Worm (Caenorhabditis elegans): Measurements from ENCODE around the gene F18G5.1.

F18G5.1 gene

DNA sequence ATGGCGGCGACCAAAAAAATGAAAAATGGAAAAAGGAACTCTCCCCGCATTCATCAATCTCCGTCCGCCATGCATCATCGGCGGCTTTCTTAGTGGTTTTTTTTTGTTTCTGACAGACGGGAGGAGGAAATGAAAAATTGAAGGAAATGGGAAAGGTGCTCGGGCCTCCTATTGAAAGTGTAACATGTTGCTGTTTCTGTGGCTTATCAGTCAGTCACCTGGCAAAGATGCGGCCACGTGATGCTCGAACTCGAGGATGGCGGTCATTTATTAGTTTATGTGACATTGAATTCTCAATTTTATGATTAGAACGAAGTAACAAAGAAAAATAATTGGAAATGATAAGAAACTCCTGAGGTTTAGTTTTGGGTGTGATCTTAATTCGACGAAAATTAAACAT lies 5.0 kb downstream of the F18G5.1 start:
- no peak for TF ChIP-seq isw-1 (GFP tag; IDR thresholded peaks at IDR 0.05)
- TF ChIP-seq lin-14 (GFP tag; optimal IDR thresholded peaks at IDR 0.05): peak; percentile 71
- TF ChIP-seq nhr-47 (tag; optimal IDR thresholded peaks at IDR 0.05): no peak
- no peak for TF ChIP-seq egl-13 (tag; optimal IDR thresholded peaks at IDR 0.05)
- no peak for TF ChIP-seq aly-2 (tag; optimal IDR thresholded peaks at IDR 0.05)
- TF ChIP-seq nhr-76 (tag; optimal IDR thresholded peaks at IDR 0.05): no peak
- TF ChIP-seq nhr-12 (tag; optimal IDR thresholded peaks at IDR 0.05): no peak
- TF ChIP-seq C04F5.9 (tag; optimal IDR thresholded peaks at IDR 0.05): no peak
- peak; percentile 39 for TF ChIP-seq unc-130 (tag; optimal IDR thresholded peaks at IDR 0.05)
- no peak for TF ChIP-seq fkh-4 (tag; optimal IDR thresholded peaks at IDR 0.05; ENCODE audit: borderline replicate concordance)
- peak; percentile 16 for TF ChIP-seq snu-23 (GFP tag; optimal IDR thresholded peaks at IDR 0.05)
- no peak for TF ChIP-seq ceh-8 (GFP tag; optimal IDR thresholded peaks at IDR 0.05)
- TF ChIP-seq unc-86 (tag; optimal IDR thresholded peaks at IDR 0.05): no peak
- TF ChIP-seq nhr-90 (tag; optimal IDR thresholded peaks at IDR 0.05; ENCODE audit: poor library complexity): peak; percentile 26
- TF ChIP-seq hlh-4 (tag; optimal IDR thresholded peaks at IDR 0.05): no peak
- TF ChIP-seq mab-9 (GFP tag; IDR thresholded peaks at IDR 0.05): no peak
- TF ChIP-seq snpc-4 (tag; optimal IDR thresholded peaks at IDR 0.05): no peak
- peak; percentile 71 for TF ChIP-seq nhr-71 (tag; optimal IDR thresholded peaks at IDR 0.05)
- no peak for TF ChIP-seq efl-3 (GFP tag; optimal IDR thresholded peaks at IDR 0.05)
- no peak for TF ChIP-seq pqm-1 (tag; optimal IDR thresholded peaks at IDR 0.05)
- peak in 1 of 2 experiments; percentile 82 for TF ChIP-seq mdl-1 (tag; optimal IDR thresholded peaks at IDR 0.05)
- no peak for TF ChIP-seq efl-1 (optimal IDR thresholded peaks at IDR 0.05)
- no peak for TF ChIP-seq efl-1 (GFP tag; optimal IDR thresholded peaks at IDR 0.05 in 1 of 2)
- peak; percentile 24 for TF ChIP-seq jun-1 (tag; optimal IDR thresholded peaks at IDR 0.05)
- TF ChIP-seq ceh-90 (tag; optimal IDR thresholded peaks at IDR 0.05): no peak
- TF ChIP-seq lin-15B (tag; optimal IDR thresholded peaks at IDR 0.05): no peak
- TF ChIP-seq nhr-19 (GFP tag; conservative IDR thresholded peaks at IDR 0.05): peak; percentile 17
- TF ChIP-seq mef-2 (tag; optimal IDR thresholded peaks at IDR 0.05): no peak
- TF ChIP-seq elt-2 (tag; optimal IDR thresholded peaks at IDR 0.05): peak; percentile 90
- TF ChIP-seq ceh-88 (GFP tag; IDR thresholded peaks at IDR 0.05): no peak
- TF ChIP-seq lin-35 (GFP tag; optimal IDR thresholded peaks at IDR 0.05): peak in 1 of 2 experiments; percentile 57
- no peak for TF ChIP-seq pax-3 (tag; optimal IDR thresholded peaks at IDR 0.05)
- no peak for TF ChIP-seq ama-1 (optimal IDR thresholded peaks at IDR 0.05)
- no peak for TF ChIP-seq hpl-2 (GFP tag; optimal IDR thresholded peaks at IDR 0.05)
- no peak for TF ChIP-seq zag-1 (tag; optimal IDR thresholded peaks at IDR 0.05)
- no peak for TF ChIP-seq ceh-63 (GFP tag; optimal IDR thresholded peaks at IDR 0.05)
- no peak for TF ChIP-seq sptf-1 (tag; optimal IDR thresholded peaks at IDR 0.05)
- no peak for TF ChIP-seq lin-39 (tag; optimal IDR thresholded peaks at IDR 0.05)
- no peak for TF ChIP-seq lin-13 (GFP tag; optimal IDR thresholded peaks at IDR 0.05)
- TF ChIP-seq grh-1 (GFP tag; IDR thresholded peaks at IDR 0.05): no peak
- TF ChIP-seq sox-4 (tag; optimal IDR thresholded peaks at IDR 0.05): no peak
- TF ChIP-seq fkh-10 (GFP tag; optimal IDR thresholded peaks at IDR 0.05): no peak
- no peak for TF ChIP-seq lir-3 (tag; optimal IDR thresholded peaks at IDR 0.05; ENCODE audit: poor library complexity)
- no peak for TF ChIP-seq nhr-11 (tag; optimal IDR thresholded peaks at IDR 0.05)
- TF ChIP-seq xbp-1 (tag; optimal IDR thresholded peaks at IDR 0.05): no peak
- TF ChIP-seq lsy-2 (tag; optimal IDR thresholded peaks at IDR 0.05): peak in 1 of 2 experiments; percentile 17
- no peak for TF ChIP-seq Y116A8C.19 (tag; optimal IDR thresholded peaks at IDR 0.05; ENCODE audit: borderline replicate concordance)
- TF ChIP-seq dsc-1 (tag; optimal IDR thresholded peaks at IDR 0.05): no peak
- TF ChIP-seq mep-1 (tag; optimal IDR thresholded peaks at IDR 0.05): no peak
- no peak for TF ChIP-seq fos-1 (tag; optimal IDR thresholded peaks at IDR 0.05)
- no peak for TF ChIP-seq ceh-82 (tag; optimal IDR thresholded peaks at IDR 0.05)
- TF ChIP-seq elt-3 (tag; optimal IDR thresholded peaks at IDR 0.05): no peak
- TF ChIP-seq ztf-11 (tag; optimal IDR thresholded peaks at IDR 0.05): no peak
- no peak for TF ChIP-seq unc-98 (GFP tag; IDR thresholded peaks at IDR 0.05)

All from whole organism, L1 larva.